Fruit fly (Drosophila melanogaster): Measurements from ENCODE around the gene CG7110.

DNA sequence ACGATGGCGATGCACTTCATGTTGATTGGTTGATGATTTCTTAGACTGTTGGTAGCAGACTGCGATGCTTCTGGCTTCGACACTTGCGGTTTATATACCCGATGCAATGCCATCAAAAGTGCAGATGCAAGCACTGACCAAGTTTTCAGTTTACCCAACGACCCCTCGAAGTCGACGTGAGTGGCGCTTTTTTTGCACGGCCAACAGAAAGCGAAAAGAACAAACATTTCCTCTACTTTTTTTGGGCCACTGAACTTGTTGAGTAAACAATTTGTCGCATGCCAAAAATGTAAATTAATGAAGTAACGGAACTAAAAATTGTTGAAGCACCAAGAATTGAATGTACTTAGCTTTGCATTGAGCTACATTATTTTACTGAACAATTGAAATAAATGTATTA is 12.8 kb downstream of the CG7110 start, which contains the start of gene Vm34Ca:
- TF ChIP-seq pan (optimal IDR thresholded peaks at IDR 0.05) (no peak), Jra (GFP tag; optimal IDR thresholded peaks at IDR 0.05) (no peak), br (GFP tag; optimal IDR thresholded peaks at IDR 0.05) (no peak), CrebA (GFP tag; optimal IDR thresholded peaks at IDR 0.05; ENCODE audit: borderline replicate concordance) (no peak), GATAd (GFP tag; optimal IDR thresholded peaks at IDR 0.05) (no peak), usp (GFP tag; optimal IDR thresholded peaks at IDR 0.05) (no peak), Hr83 (GFP tag; optimal IDR thresholded peaks at IDR 0.05; ENCODE audit: poor library complexity, severe bottlenecking) (no peak), rgr (GFP tag; optimal IDR thresholded peaks at IDR 0.05) (no peak), Hnf4 (GFP tag; optimal IDR thresholded peaks at IDR 0.05) (no peak), Myc (optimal IDR thresholded peaks at IDR 0.05) (no peak), h (GFP tag; optimal IDR thresholded peaks at IDR 0.05) (no peak), Sp1 (GFP tag; optimal IDR thresholded peaks at IDR 0.05) (no peak), Mio (GFP tag; optimal IDR thresholded peaks at IDR 0.05) (no peak), psq (GFP tag; optimal IDR thresholded peaks at IDR 0.05) (no peak)

Data from whole organism, wandering third instar larva.